Fruit fly (Drosophila melanogaster) Kc167 (cell line): ENCODE data around the gene CG7968.

ENCODE experiments used
- Myc ChIP-seq: fragments of >200 bp; optimal IDR thresholded peaks from 2 replicates; lab custom pipeline; 2017; ENCODE audit warnings: missing external identifiers
- Sin3A ChIP-seq: fragments of >200 bp; optimal IDR thresholded peaks from 2 replicates; lab custom pipeline; 2018; ENCODE audit warnings: missing external identifiers
- h ChIP-seq: fragments of >200 bp; optimal IDR thresholded peaks from 3 replicates; lab custom pipeline; 2018; ENCODE audit warnings: missing external identifiers
- insv ChIP-seq: fragments of >200 bp; optimal IDR thresholded peaks from 3 replicates; lab custom pipeline; 2018; ENCODE audit warnings: missing external identifiers
- psq ChIP-seq: fragments of >200 bp; optimal IDR thresholded peaks from 2 replicates; lab custom pipeline; 2017; ENCODE audit warnings: missing external identifiers
- ttk ChIP-seq: sonication (Bioruptor generic); optimal IDR thresholded peaks from 2 replicates; lab custom pipeline; 2017; ENCODE audit warnings: missing external identifiers

DNA sequence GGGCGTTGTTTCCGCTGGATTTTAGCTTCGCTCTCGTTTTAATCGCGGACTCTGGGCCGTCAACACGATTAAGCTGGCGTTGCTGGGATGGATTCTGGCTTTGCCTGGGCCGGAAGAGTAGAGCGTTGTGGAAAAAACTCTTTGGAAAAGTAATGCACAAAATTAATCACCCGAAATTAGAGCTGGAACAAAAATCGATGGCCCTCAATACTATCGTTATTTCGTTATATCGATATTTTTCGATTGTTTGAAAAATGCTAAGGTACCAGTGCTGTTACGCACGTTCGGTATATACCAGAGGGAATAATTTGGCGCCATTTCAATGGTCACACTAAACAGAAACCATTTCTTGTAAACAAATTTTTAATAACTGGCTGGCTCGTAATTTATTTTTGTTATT lies 19.7 kb upstream of the CG7968 start, which contains the start of the genes Arpc1 and Orc5:
- TF ChIP-seq Myc (lab: Kevin White, UChicago) (no peak), insv (lab: Kevin White, UChicago) (no peak), psq (lab: Kevin White, UChicago) (no peak), Sin3A (no peak), ttk (lab: Kevin White, UChicago) (no peak), h (lab: Kevin White, UChicago) (no peak)
